Worm (Caenorhabditis elegans) whole organism, late embryonic: ENCODE results near the gene F27D9.7.

Experiments used
- ceh-9 ChIP-seq: sonication (generic microtip); optimal IDR thresholded peaks from 2 replicates; lab custom pipeline; 2016; ENCODE audit warnings: mild to moderate bottlenecking, missing genetic modification characterization, inconsistent platforms, missing compliant biosample characterization
- pha-4 ChIP-seq: fragments of 150-350 bp; optimal IDR thresholded peaks from 2 replicates; lab custom pipeline; 2018; ENCODE audit warnings: missing biosample characterization, missing genetic modification reagents, missing genetic modification characterization
- tbx-7 ChIP-seq: sonication (generic microtip); optimal IDR thresholded peaks from 2 replicates; lab custom pipeline; 2016; ENCODE audit warnings: missing genotype, missing genetic modification characterization, missing compliant biosample characterization

DNA sequence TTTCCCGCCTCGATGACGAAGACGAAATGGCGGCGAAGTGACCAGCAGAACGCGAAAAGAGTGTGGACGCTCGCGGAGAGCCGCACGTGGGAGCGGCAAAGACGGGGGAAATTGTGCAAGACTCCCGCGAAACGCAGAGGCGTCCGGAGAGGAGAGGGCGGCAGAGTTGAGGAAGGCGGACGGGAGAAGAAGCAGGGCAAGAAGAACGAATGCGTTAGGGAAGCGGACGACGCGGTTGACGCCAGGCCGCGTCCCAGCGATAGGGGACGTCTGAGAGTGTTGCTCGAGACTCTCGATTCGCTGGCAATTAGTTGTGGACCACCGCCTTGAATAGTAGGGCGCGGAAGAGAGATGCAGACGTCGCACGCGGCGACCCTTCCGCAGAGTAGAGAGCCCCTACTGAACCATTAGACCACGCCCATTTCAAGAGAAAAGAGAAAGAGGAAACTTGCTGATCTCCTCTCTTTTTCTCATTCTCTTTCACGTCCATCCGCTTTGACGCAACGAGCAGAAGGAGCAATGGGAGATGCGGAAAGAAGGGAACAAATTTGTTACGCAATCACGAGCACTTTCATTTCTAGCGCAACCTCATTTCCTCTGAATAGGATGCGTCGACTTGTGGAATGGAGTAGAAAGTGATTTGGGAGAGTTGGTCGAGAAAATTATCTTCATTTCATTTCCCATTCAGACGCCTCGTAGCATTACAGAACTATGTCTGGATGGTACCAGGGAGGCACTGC lies 19.2 kb downstream of the F27D9.7 start:
- no peak for TF ChIP-seq tbx-7 (tag; lab: Kevin White, UChicago)
- TF ChIP-seq ceh-9 (tag; lab: Kevin White, UChicago), result no peak
- no peak for TF ChIP-seq pha-4
